Worm (Caenorhabditis elegans) whole organism, young adult: Measurements from ENCODE around the gene F07C6.4.

ENCODE experiments used
- C06A6.2 ChIP-seq: fragments of 200-800 bp; sonication (Bioruptor generic); conservative IDR thresholded peaks from 2 replicates; pipeline ENCODE4 v1.3.6; 2022; ENCODE audit warnings: missing genetic modification characterization, missing compliant biosample characterization
- D2030.7 ChIP-seq: fragments of 200-800 bp; sonication (Bioruptor generic); IDR thresholded peaks from 2 replicates; pipeline ENCODE4 v1.3.6; 2022; ENCODE audit warnings: missing genetic modification reagents, missing genetic modification characterization, missing compliant biosample characterization
- F37B4.10 ChIP-seq: fragments of 200-800 bp; sonication (Bioruptor generic); IDR thresholded peaks from 2 replicates; pipeline ENCODE4 v1.3.6; 2022; ENCODE audit warnings: missing genetic modification characterization, missing compliant biosample characterization
- F55B11.4 ChIP-seq: sonication (generic microtip); optimal IDR thresholded peaks from 2 replicates; lab custom pipeline; 2016; ENCODE audit warnings: missing compliant biosample characterization, missing genetic modification characterization, borderline replicate concordance; ENCODE audit not compliant: insufficient read depth
- F57A8.1 ChIP-seq: fragments of 200-800 bp; sonication (Bioruptor generic); optimal IDR thresholded peaks from 2 replicates; lab custom pipeline; 2018; ENCODE audit warnings: mild to moderate bottlenecking, missing genetic modification characterization, moderate library complexity, missing compliant biosample characterization
- T07F8.4 ChIP-seq: sonication (generic microtip); optimal IDR thresholded peaks from 2 replicates; lab custom pipeline; 2016; ENCODE audit warnings: mild to moderate bottlenecking, missing genetic modification characterization, moderate library complexity, missing compliant biosample characterization
- T26A5.8 ChIP-seq: sonication (generic microtip); optimal IDR thresholded peaks from 2 replicates; lab custom pipeline; 2016; ENCODE audit warnings: missing genetic modification characterization, missing compliant biosample characterization
- Y53F4B.3 ChIP-seq: fragments of 200-800 bp; sonication (Bioruptor generic); IDR thresholded peaks from 2 replicates; pipeline ENCODE4 v1.3.6; 2022; ENCODE audit warnings: missing genetic modification reagents, missing genetic modification characterization, missing compliant biosample characterization
- Y67H2A.10 ChIP-seq: fragments of 200-800 bp; sonication (Bioruptor generic); conservative IDR thresholded peaks from 2 replicates; pipeline ENCODE4 v1.3.6; 2022; ENCODE audit warnings: missing genetic modification reagents, missing genetic modification characterization, missing compliant biosample characterization
- ZK185.1 ChIP-seq: sonication (generic microtip); optimal IDR thresholded peaks from 2 replicates; lab custom pipeline; 2016; ENCODE audit warnings: mild to moderate bottlenecking, missing genetic modification characterization, missing compliant biosample characterization; ENCODE audit not compliant: poor library complexity, severe bottlenecking
- akir-1 ChIP-seq: fragments of 200-800 bp; sonication (Bioruptor generic); optimal IDR thresholded peaks from 2 replicates; lab custom pipeline; 2018; ENCODE audit warnings: mild to moderate bottlenecking, missing genetic modification characterization, moderate library complexity, missing compliant biosample characterization
- bed-1 ChIP-seq: fragments of 200-800 bp; sonication (Bioruptor generic); IDR thresholded peaks from 2 replicates; pipeline ENCODE4 v1.3.6; 2022; ENCODE audit warnings: missing genetic modification reagents, missing genetic modification characterization, missing compliant biosample characterization
- bed-2 ChIP-seq: fragments of 200-800 bp; sonication (Bioruptor generic); IDR thresholded peaks from 2 replicates; pipeline ENCODE4 v1.3.6; 2022; ENCODE audit warnings: missing genetic modification reagents, missing genetic modification characterization, missing compliant biosample characterization
- ccch-3 ChIP-seq: fragments of 200-800 bp; sonication (Bioruptor generic); optimal IDR thresholded peaks from 2 replicates; lab custom pipeline; 2018; ENCODE audit warnings: mild to moderate bottlenecking, missing genetic modification characterization, missing compliant biosample characterization
- ceh-91 ChIP-seq: fragments of 200-800 bp; sonication (Bioruptor generic); IDR thresholded peaks from 2 replicates; pipeline ENCODE4 v1.3.6; 2022; ENCODE audit warnings: missing genetic modification reagents, missing genetic modification characterization, missing compliant biosample characterization
- chd-7 ChIP-seq: sonication (generic microtip); optimal IDR thresholded peaks from 2 replicates; lab custom pipeline; 2016; ENCODE audit warnings: mild to moderate bottlenecking, missing genetic modification characterization, moderate library complexity, missing compliant biosample characterization
- dox-1 ChIP-seq: fragments of 200-800 bp; sonication (Bioruptor generic); IDR thresholded peaks from 2 replicates; pipeline ENCODE4 v1.3.6; 2022; ENCODE audit warnings: missing genetic modification reagents, missing genetic modification characterization, missing compliant biosample characterization
- dpl-1 ChIP-seq: fragments of 150-350 bp; optimal IDR thresholded peaks from 2 replicates; lab custom pipeline; 2014; ENCODE audit warnings: missing biosample characterization, missing genetic modification reagents, missing genetic modification characterization
- egl-44 ChIP-seq: fragments of 200-800 bp; sonication (Bioruptor generic); IDR thresholded peaks from 2 replicates; pipeline ENCODE4 v1.3.6; 2022; ENCODE audit warnings: missing genetic modification reagents, missing genetic modification characterization, missing compliant biosample characterization
- ekl-4 ChIP-seq: fragments of 200-800 bp; sonication (Bioruptor generic); IDR thresholded peaks from 2 replicates; pipeline ENCODE4 v1.3.6; 2022; ENCODE audit warnings: missing genetic modification reagents, missing genetic modification characterization, missing compliant biosample characterization
- ets-4 ChIP-seq: fragments of 200-800 bp; sonication (Bioruptor generic); optimal IDR thresholded peaks from 2 replicates; lab custom pipeline; 2018; ENCODE audit warnings: mild to moderate bottlenecking, missing genetic modification characterization, missing compliant biosample characterization
- hlh-26 ChIP-seq: fragments of 200-800 bp; sonication (Bioruptor generic); conservative IDR thresholded peaks from 2 replicates; pipeline ENCODE4 v1.3.6; 2022; ENCODE audit warnings: missing genetic modification reagents, missing genetic modification characterization, missing compliant biosample characterization
- hsf-1 ChIP-seq: fragments of 200-800 bp; sonication (Bioruptor generic); IDR thresholded peaks from 2 replicates; pipeline ENCODE4 v1.3.6; 2022; ENCODE audit warnings: missing genetic modification reagents, missing genetic modification characterization, missing compliant biosample characterization
- lin-54 ChIP-seq: fragments of 200-800 bp; sonication (Bioruptor generic); optimal IDR thresholded peaks from 2 replicates; lab custom pipeline; 2018; ENCODE audit warnings: mild to moderate bottlenecking, missing genetic modification characterization, missing compliant biosample characterization
- lir-1 ChIP-seq: fragments of 200-800 bp; sonication (Bioruptor generic); conservative IDR thresholded peaks from 2 replicates; pipeline ENCODE4 v1.3.6; 2022; ENCODE audit warnings: missing genetic modification reagents, missing genetic modification characterization, missing compliant biosample characterization
- lsy-27 ChIP-seq: sonication (generic microtip); optimal IDR thresholded peaks from 2 replicates; lab custom pipeline; 2017; ENCODE audit warnings: missing genetic modification characterization, mild to moderate bottlenecking, missing compliant biosample characterization, antibody characterized with exemption, missing genotype, borderline replicate concordance; ENCODE audit not compliant: insufficient read depth
- madf-10 ChIP-seq: sonication (generic microtip); optimal IDR thresholded peaks from 2 replicates; lab custom pipeline; 2016; ENCODE audit warnings: mild to moderate bottlenecking, missing genetic modification characterization, missing compliant biosample characterization
- nhr-120 ChIP-seq: fragments of 200-800 bp; sonication (Bioruptor generic); IDR thresholded peaks from 2 replicates; pipeline ENCODE4 v1.3.6; 2022; ENCODE audit warnings: missing genetic modification characterization, missing compliant biosample characterization
- nhr-80 ChIP-seq: sonication (generic microtip); optimal IDR thresholded peaks from 2 replicates; lab custom pipeline; 2016; ENCODE audit warnings: missing genetic modification characterization, missing compliant biosample characterization
- nhr-90 ChIP-seq: sonication (generic microtip); optimal IDR thresholded peaks from 2 replicates; lab custom pipeline; 2016; ENCODE audit warnings: missing genotype, mild to moderate bottlenecking, missing genetic modification characterization, missing compliant biosample characterization
- snpc-4 ChIP-seq, 5 experiments: fragments of 150-350 bp in 1 of 5; sonication (generic microtip) in 4 of 5; optimal IDR thresholded peaks; 2 replicates each; lab custom pipeline; 2014 to 2018; ENCODE audit warnings: missing genetic modification characterization in 5 of 5, missing biosample characterization in 3 of 5, antibody characterized with exemption in 2 of 5, mild to moderate bottlenecking in 2 of 5, missing compliant biosample characterization in 2 of 5, missing genotype in 2 of 5, moderate library complexity in 2 of 5, missing genetic modification reagents in 1 of 5
- sptf-2 ChIP-seq: fragments of 200-800 bp; sonication (Bioruptor generic); optimal IDR thresholded peaks from 2 replicates; lab custom pipeline; 2018; ENCODE audit warnings: mild to moderate bottlenecking, missing genetic modification characterization, missing compliant biosample characterization
- xnd-1 ChIP-seq: sonication (generic microtip); optimal IDR thresholded peaks from 2 replicates; lab custom pipeline; 2016; ENCODE audit warnings: missing genotype, missing genetic modification reagents, missing genetic modification characterization, missing compliant biosample characterization
- zim-3 ChIP-seq: sonication (generic microtip); optimal IDR thresholded peaks from 2 replicates; lab custom pipeline; 2017; ENCODE audit warnings: mild to moderate bottlenecking, missing genetic modification characterization, moderate library complexity, missing compliant biosample characterization
- ztf-25 ChIP-seq: fragments of 200-800 bp; sonication (Bioruptor generic); IDR thresholded peaks from 2 replicates; pipeline ENCODE4 v1.3.6; 2022; ENCODE audit warnings: missing genetic modification reagents, missing genetic modification characterization, missing compliant biosample characterization

F07C6.4 gene

DNA sequence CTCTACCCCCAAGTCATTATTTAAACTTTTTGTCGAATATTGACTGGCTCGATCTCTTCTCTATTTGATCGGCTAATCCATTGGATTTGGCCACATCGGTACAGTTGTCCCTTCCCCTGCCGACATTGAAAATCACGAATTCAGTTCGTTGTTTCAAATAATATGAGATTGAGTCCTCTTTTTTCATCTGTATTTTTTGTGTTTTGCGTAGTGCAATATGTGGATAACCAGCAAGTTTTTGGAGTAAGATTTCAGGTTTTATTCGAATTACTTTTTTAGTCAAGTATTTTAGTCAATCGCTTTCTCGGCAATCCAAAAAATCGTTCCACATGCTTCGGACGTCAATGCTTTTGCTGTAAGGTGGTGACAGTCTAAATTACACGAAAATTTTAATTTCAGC lies 16.6 kb upstream of the F07C6.4 start, which contains the start of gene F07C6.3 (continued):
- TF ChIP-seq snpc-4 (GFP tag; optimal IDR thresholded peaks at IDR 0.05; lab: Kevin White, UChicago) (no peak), snpc-4 (tag; optimal IDR thresholded peaks at IDR 0.05; lab: Kevin White, UChicago) (no peak), madf-10 (tag; lab: Kevin White, UChicago) (no peak), ztf-25 (GFP tag; lab: Robert Waterston, UW) (no peak)

- TF ChIP-seq zim-3 (tag; lab: Kevin White, UChicago) = no peak
- TF ChIP-seq D2030.7 (GFP tag; lab: Robert Waterston, UW) = no peak
- TF ChIP-seq nhr-90 (tag; lab: Kevin White, UChicago) = no peak
- TF ChIP-seq akir-1 = no peak
- TF ChIP-seq bed-1 = no peak
- no peak for TF ChIP-seq bed-2 (GFP tag; lab: Robert Waterston, UW)
- TF ChIP-seq F37B4.10 (GFP tag; lab: Robert Waterston, UW) = no peak
- no peak for TF ChIP-seq egl-44 (GFP tag; lab: Robert Waterston, UW)
- no peak for TF ChIP-seq dox-1
- no peak for TF ChIP-seq ets-4 (GFP tag; lab: Kevin White, UChicago)
- no peak for TF ChIP-seq sptf-2
- TF ChIP-seq ekl-4 (GFP tag; lab: Robert Waterston, UW) = no peak
- TF ChIP-seq chd-7 (tag; lab: Kevin White, UChicago) = no peak
- TF ChIP-seq lin-54 (GFP tag; lab: Kevin White, UChicago) = no peak
- no peak for TF ChIP-seq xnd-1 (tag; lab: Kevin White, UChicago)
- no peak for TF ChIP-seq F57A8.1 (GFP tag; lab: Kevin White, UChicago)
- no peak for TF ChIP-seq lsy-27 (tag; lab: Kevin White, UChicago)
- TF ChIP-seq nhr-120 = no peak
- TF ChIP-seq ceh-91 = no peak
- TF ChIP-seq dpl-1 (GFP tag; lab: Kevin White, UChicago) = no peak
These were observed 14.9 kb upstream of the F07C6.4 start, which contains the start of gene F07C6.2 for ce11 chrIV:12790871-12791270. Gene F07C6.2, plus strand, starts transcription at chrIV:12791171.

DNA sequence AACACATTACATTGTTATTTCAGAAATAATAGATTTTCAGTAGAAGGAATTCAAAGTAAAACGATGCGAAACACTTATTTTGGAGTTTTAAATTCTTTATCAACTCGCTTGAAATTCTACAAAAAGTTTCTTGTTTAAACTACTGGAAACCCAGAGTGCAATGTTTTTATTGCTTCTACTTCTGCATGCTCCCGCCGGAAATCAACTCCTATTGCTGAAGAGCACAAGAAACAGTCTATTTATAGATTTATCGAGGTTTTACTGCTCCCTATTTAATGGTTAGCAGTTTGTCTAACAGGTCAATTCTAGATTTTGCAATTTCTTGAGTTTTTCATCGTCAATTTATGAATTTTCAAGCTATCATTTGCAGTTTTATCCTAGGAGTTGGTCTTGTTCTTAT lies 13.2 kb upstream of the F07C6.4 start, which contains the start of gene F07C6.6:
F07C6.6 (plus strand) TSS at position 301 of the 400 bp plus-strand sequence.
- no peak for TF ChIP-seq hsf-1 (GFP tag; lab: Robert Waterston, UW)
- no peak for TF ChIP-seq T07F8.4 (tag; lab: Kevin White, UChicago)
- TF ChIP-seq lir-1 = no peak
- TF ChIP-seq ZK185.1 (tag; lab: Kevin White, UChicago) = no peak
- TF ChIP-seq Y53F4B.3 (GFP tag; lab: Robert Waterston, UW) = no peak
- TF ChIP-seq T26A5.8 (tag; lab: Kevin White, UChicago) = no peak
- no peak for TF ChIP-seq C06A6.2 (GFP tag; lab: Robert Waterston, UW)
- TF ChIP-seq, all 124 proteins: peak for 0

ce11 chrIV:12793621-12794020 lies 12.1 kb upstream of the F07C6.4 start, which contains the start of gene pin-2:
Gene pin-2, plus strand, starts transcription at chrIV:12793847.
- TF ChIP-seq hlh-26 (GFP tag; lab: Robert Waterston, UW) = no peak
- TF ChIP-seq Y67H2A.10 (GFP tag; lab: Robert Waterston, UW) = no peak
- no peak for TF ChIP-seq F55B11.4
- no peak for TF ChIP-seq ccch-3 (GFP tag; lab: Kevin White, UChicago)
- peak; percentile 25 for TF ChIP-seq nhr-80 (tag; lab: Kevin White, UChicago)
